Fruit fly (Drosophila melanogaster): Measurements from ENCODE around the gene Rpn3.

dm6 chr2L:19063090-19063692 is 11.6 kb downstream of the Rpn3 start, which contains the start of gene Dus4:
- TF ChIP-seq pad (GFP tag; optimal IDR thresholded peaks at IDR 0.05) = no peak
- TF ChIP-seq kay (GFP tag; ENCODE audit: borderline replicate concordance) = no peak
- no peak for TF ChIP-seq CG12768 (GFP tag; optimal IDR thresholded peaks at IDR 0.05)
- TF ChIP-seq toe (GFP tag; optimal IDR thresholded peaks at IDR 0.05) = no peak
- TF ChIP-seq CG11617 (GFP tag; optimal IDR thresholded peaks at IDR 0.05) = no peak
- no peak for TF ChIP-seq cic (GFP tag; optimal IDR thresholded peaks at IDR 0.05)
- TF ChIP-seq CG1620 (GFP tag; optimal IDR thresholded peaks at IDR 0.05) = no peak
- TF ChIP-seq bab1 (GFP tag; optimal IDR thresholded peaks at IDR 0.05) = no peak
- no peak for TF ChIP-seq Hr96 (GFP tag; optimal IDR thresholded peaks at IDR 0.05)
